Fruit fly (Drosophila melanogaster): Measurements from ENCODE around the gene CG11356.

DNA sequence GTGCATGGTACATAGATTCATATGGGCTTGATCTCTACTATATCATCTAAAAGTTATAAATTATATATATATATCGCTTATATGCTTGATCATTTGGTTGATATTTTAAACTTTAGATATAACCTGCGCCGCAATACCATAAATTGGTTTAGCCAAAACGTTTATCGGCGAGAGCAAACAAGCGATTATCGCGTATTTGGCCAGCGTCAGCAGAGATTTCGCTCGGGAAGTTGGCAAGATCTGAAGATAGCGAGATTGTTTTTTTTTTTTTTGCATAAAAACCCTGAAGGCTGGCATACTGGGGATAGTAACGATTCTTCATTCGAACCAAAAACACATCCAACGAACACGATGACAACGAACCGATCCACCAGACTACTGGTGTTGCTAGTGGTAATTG is 44.1 kb downstream of the CG11356 start, which contains the start of gene Muc11A:
- TF ChIP-seq Snoo (tag; optimal IDR thresholded peaks at IDR 0.05) (no peak), fd96Ca (GFP tag; IDR thresholded peaks at IDR 0.05) (no peak), Ets98B (GFP tag; IDR thresholded peaks at IDR 0.05) (no peak), CG17806 (tag; optimal IDR thresholded peaks at IDR 0.05) (no peak), Pif1B (GFP tag; optimal IDR thresholded peaks at IDR 0.05) (no peak), CG8301 (tag; optimal IDR thresholded peaks at IDR 0.05) (no peak), CG8159 (tag; optimal IDR thresholded peaks at IDR 0.05) (no peak)
